Worm (Caenorhabditis elegans) whole organism, L3 larva: ENCODE data around the gene W09H1.3.

Experiments
- R02D3.7 ChIP-seq: fragments of 150-350 bp; optimal IDR thresholded peaks from 2 replicates; lab custom pipeline; 2014; ENCODE audit warnings: missing biosample characterization, missing genetic modification characterization
- ZK546.5 ChIP-seq: sonication (generic microtip); optimal IDR thresholded peaks from 2 replicates; lab custom pipeline; 2017; ENCODE audit warnings: missing biosample characterization, missing genetic modification characterization
- aly-2 ChIP-seq: fragments of 150-350 bp; optimal IDR thresholded peaks from 2 replicates; lab custom pipeline; 2014; ENCODE audit warnings: missing biosample characterization, missing genetic modification characterization
- ceh-16 ChIP-seq: sonication (generic microtip); optimal IDR thresholded peaks from 2 replicates; lab custom pipeline; 2017; ENCODE audit warnings: missing biosample characterization, missing genetic modification characterization
- ceh-82 ChIP-seq: fragments of 150-350 bp; optimal IDR thresholded peaks from 2 replicates; lab custom pipeline; 2014; ENCODE audit warnings: missing biosample characterization, missing genetic modification characterization
- ceh-9 ChIP-seq: sonication (generic microtip); optimal IDR thresholded peaks from 2 replicates; lab custom pipeline; 2018; ENCODE audit warnings: missing biosample characterization, missing genetic modification characterization
- egl-27 ChIP-seq: sonication (generic microtip); optimal IDR thresholded peaks from 4 replicates; lab custom pipeline; 2017; ENCODE audit warnings: missing biosample characterization, missing genetic modification reagents, missing genetic modification characterization
- egl-5 ChIP-seq: fragments of 150-350 bp; optimal IDR thresholded peaks from 2 replicates; lab custom pipeline; 2017; ENCODE audit warnings: missing biosample characterization, missing genetic modification reagents, missing genetic modification characterization, inconsistent platforms
- elt-1 ChIP-seq: fragments of 150-350 bp; optimal IDR thresholded peaks from 2 replicates; lab custom pipeline; 2014; ENCODE audit warnings: missing biosample characterization, missing genetic modification characterization
- elt-3 ChIP-seq, 3 experiments: fragments of 150-350 bp in 1 of 3; sonication (generic microtip) in 2 of 3; optimal IDR thresholded peaks; 2 replicates in 2 of 3; 4 replicates in 1 of 3; lab custom pipeline; 2014 to 2017; ENCODE audit warnings: missing biosample characterization in 3 of 3, missing genetic modification characterization in 3 of 3
- eor-1 ChIP-seq, 2 experiments: fragments of 150-350 bp; optimal IDR thresholded peaks; 2 replicates each; lab custom pipeline; 2014 to 2018; ENCODE audit warnings: missing biosample characterization in 2 of 2, missing genetic modification characterization in 2 of 2
- fkh-2 ChIP-seq: fragments of 150-350 bp; optimal IDR thresholded peaks from 2 replicates; lab custom pipeline; 2014; ENCODE audit warnings: missing biosample characterization, missing genetic modification reagents, missing genetic modification characterization
- fos-1 ChIP-seq: fragments of 150-350 bp; optimal IDR thresholded peaks from 2 replicates; lab custom pipeline; 2014; ENCODE audit warnings: missing biosample characterization, missing genetic modification characterization
- hmg-11 ChIP-seq: sonication (generic microtip); optimal IDR thresholded peaks from 2 replicates; lab custom pipeline; 2016; ENCODE audit warnings: missing genetic modification characterization, missing compliant biosample characterization
- lin-39 ChIP-seq: fragments of 150-350 bp; optimal IDR thresholded peaks from 2 replicates; lab custom pipeline; 2018; ENCODE audit warnings: missing biosample characterization, missing genetic modification reagents, missing genetic modification characterization
- mdl-1 ChIP-seq: fragments of 150-350 bp; optimal IDR thresholded peaks from 2 replicates; lab custom pipeline; 2014; ENCODE audit warnings: missing biosample characterization, missing genetic modification characterization
- mml-1 ChIP-seq: fragments of 150-350 bp; sonication (generic microtip); optimal IDR thresholded peaks from 3 replicates; lab custom pipeline; 2014; ENCODE audit warnings: missing biosample characterization, missing genetic modification characterization
- nfya-1 ChIP-seq: sonication (generic microtip); optimal IDR thresholded peaks from 2 replicates; lab custom pipeline; 2017; ENCODE audit warnings: missing genetic modification characterization, mild to moderate bottlenecking, missing compliant biosample characterization, antibody characterized with exemption, moderate library complexity; ENCODE audit not compliant: insufficient read depth
- nhr-11 ChIP-seq: fragments of 150-350 bp; optimal IDR thresholded peaks from 2 replicates; lab custom pipeline; 2014; ENCODE audit warnings: missing biosample characterization, missing genetic modification characterization
- nhr-12 ChIP-seq: fragments of 150-350 bp; optimal IDR thresholded peaks from 2 replicates; lab custom pipeline; 2014; ENCODE audit warnings: missing biosample characterization, missing genetic modification characterization
- nhr-23 ChIP-seq: fragments of 150-350 bp; optimal IDR thresholded peaks from 2 replicates; lab custom pipeline; 2014; ENCODE audit warnings: missing biosample characterization, missing genetic modification reagents, missing genetic modification characterization
- nhr-237 ChIP-seq: fragments of 150-350 bp; optimal IDR thresholded peaks from 2 replicates; lab custom pipeline; 2014; ENCODE audit warnings: missing biosample characterization, missing genetic modification characterization
- nhr-25 ChIP-seq: sonication (generic microtip); optimal IDR thresholded peaks from 2 replicates; lab custom pipeline; 2017; ENCODE audit warnings: missing biosample characterization, missing genetic modification characterization
- nhr-43 ChIP-seq: sonication (generic microtip); optimal IDR thresholded peaks from 2 replicates; lab custom pipeline; 2016; ENCODE audit warnings: mild to moderate bottlenecking, missing genetic modification characterization, missing compliant biosample characterization; ENCODE audit not compliant: poor library complexity, severe bottlenecking
- nhr-67 ChIP-seq: fragments of 150-350 bp; optimal IDR thresholded peaks from 2 replicates; lab custom pipeline; 2014; ENCODE audit warnings: missing biosample characterization, missing genetic modification characterization
- nhr-76 ChIP-seq: fragments of 150-350 bp; sonication (generic microtip); optimal IDR thresholded peaks from 5 replicates; lab custom pipeline; 2014; ENCODE audit warnings: missing biosample characterization, missing genetic modification characterization
- pha-4 ChIP-seq: fragments of 150-350 bp; optimal IDR thresholded peaks from 2 replicates; lab custom pipeline; 2014; ENCODE audit warnings: missing biosample characterization, missing genetic modification reagents, missing genetic modification characterization
- pqm-1 ChIP-seq: fragments of 150-350 bp; optimal IDR thresholded peaks from 2 replicates; lab custom pipeline; 2017; ENCODE audit warnings: missing biosample characterization, missing genetic modification characterization, inconsistent platforms
- sea-2 ChIP-seq: fragments of 150-350 bp; sonication (generic microtip); optimal IDR thresholded peaks from 4 replicates; lab custom pipeline; 2014; ENCODE audit warnings: missing biosample characterization, missing genetic modification reagents, missing genetic modification characterization
- skn-1 ChIP-seq: fragments of 150-350 bp; optimal IDR thresholded peaks from 2 replicates; lab custom pipeline; 2014; ENCODE audit warnings: missing biosample characterization, missing genetic modification characterization
- snpc-4 ChIP-seq: fragments of 150-350 bp; optimal IDR thresholded peaks from 2 replicates; lab custom pipeline; 2014; ENCODE audit warnings: missing biosample characterization, missing genetic modification characterization
- tbx-2 ChIP-seq: sonication (generic microtip); optimal IDR thresholded peaks from 2 replicates; lab custom pipeline; 2016; ENCODE audit warnings: mild to moderate bottlenecking, missing genetic modification characterization, missing compliant biosample characterization
- unc-39 ChIP-seq: sonication (generic microtip); optimal IDR thresholded peaks from 4 replicates; lab custom pipeline; 2017; ENCODE audit warnings: missing biosample characterization, missing genetic modification characterization
- unc-62 ChIP-seq: fragments of 150-350 bp; sonication (generic microtip); optimal IDR thresholded peaks from 4 replicates; lab custom pipeline; 2014; ENCODE audit warnings: missing biosample characterization, missing genetic modification reagents, missing genetic modification characterization
- zag-1 ChIP-seq: fragments of 150-350 bp; optimal IDR thresholded peaks from 2 replicates; lab custom pipeline; 2014; ENCODE audit warnings: missing biosample characterization, missing genetic modification characterization
- ztf-11 ChIP-seq: fragments of 150-350 bp; optimal IDR thresholded peaks from 2 replicates; lab custom pipeline; 2014; ENCODE audit warnings: missing biosample characterization, missing genetic modification characterization
- ztf-4 ChIP-seq: fragments of 150-350 bp; optimal IDR thresholded peaks from 2 replicates; lab custom pipeline; 2014; ENCODE audit warnings: missing biosample characterization, missing genetic modification characterization

W09H1.3 gene

DNA sequence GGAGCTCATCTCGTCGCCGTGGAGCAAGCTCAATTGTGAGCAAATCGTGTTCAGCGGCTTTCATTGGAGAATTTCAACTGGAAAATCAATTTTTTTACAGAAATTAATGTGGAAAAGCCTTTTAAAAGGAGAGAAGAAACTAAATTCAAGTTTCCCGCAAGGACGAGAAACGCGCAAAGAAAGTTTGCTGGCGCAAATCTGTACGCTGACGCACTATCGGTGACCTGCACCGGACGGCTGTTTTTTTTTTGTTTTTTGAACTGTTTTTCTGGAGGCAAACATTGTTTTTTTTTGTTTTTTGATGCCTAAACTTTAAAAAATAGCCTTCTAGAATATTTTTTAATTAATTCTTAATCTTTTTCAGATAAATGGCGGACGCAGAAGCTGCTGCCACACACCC, 27.3 kb upstream of the W09H1.3 start, which contains the start of the genes hpr-17 and F32A11.1 (continued):
- peak; percentile 92 for TF ChIP-seq pha-4 (tag; lab: Kevin White, UChicago)
- peak; percentile 53 for TF ChIP-seq pqm-1 (tag; lab: Kevin White, UChicago)
- TF ChIP-seq fos-1 (tag; lab: Kevin White, UChicago), result no peak
- no peak for TF ChIP-seq elt-1 (tag; lab: Kevin White, UChicago)
- TF ChIP-seq skn-1 (tag; lab: Kevin White, UChicago), result peak; percentile 64
- TF ChIP-seq nhr-23 (tag; lab: Kevin White, UChicago), result peak; percentile 87
- TF ChIP-seq ztf-11, result no peak
- TF ChIP-seq nhr-237, result no peak
- peak; percentile 51 for TF ChIP-seq tbx-2
- TF ChIP-seq ceh-16 (tag; lab: Kevin White, UChicago), result no peak
- TF ChIP-seq ztf-4 (tag; lab: Kevin White, UChicago), result no peak
- no peak for TF ChIP-seq egl-27
- TF ChIP-seq nhr-12 (tag; lab: Kevin White, UChicago), result no peak
- TF ChIP-seq lin-39, result peak; percentile 67
- peak; percentile 31 for TF ChIP-seq ceh-82 (tag; lab: Kevin White, UChicago)
- peak; percentile 67 for TF ChIP-seq nhr-25 (tag; lab: Kevin White, UChicago)
- TF ChIP-seq nhr-67, result no peak
- no peak for TF ChIP-seq zag-1
- TF ChIP-seq unc-39 (tag; lab: Kevin White, UChicago), result no peak
- TF ChIP-seq nhr-76, result no peak

DNA sequence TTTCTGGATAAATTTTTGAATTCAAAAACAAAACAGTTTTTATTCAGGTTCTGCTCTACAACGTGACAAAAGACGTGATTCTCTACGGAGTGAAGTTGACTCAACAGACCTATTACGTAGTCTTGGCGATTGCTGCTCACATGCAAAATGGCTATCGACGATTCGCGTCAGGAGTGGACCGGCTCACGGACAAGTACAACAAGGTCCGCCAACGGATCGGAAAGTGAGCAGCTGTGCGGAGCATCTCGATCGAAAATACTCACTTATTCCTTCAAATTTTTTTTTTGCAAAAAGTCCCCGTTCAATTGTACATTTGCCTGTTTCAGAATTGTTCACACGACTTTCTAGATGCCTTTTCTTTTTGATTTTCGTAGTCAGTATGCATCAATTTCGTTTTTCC, 24.4 kb upstream of the W09H1.3 start:
- TF ChIP-seq egl-5 (tag; lab: Kevin White, UChicago) (no peak), sea-2 (no peak), ceh-9 (tag; lab: Kevin White, UChicago) (no peak), nhr-43 (tag; lab: Kevin White, UChicago) (no peak), skn-1 (tag; lab: Kevin White, UChicago) (no peak), ZK546.5 (tag; lab: Kevin White, UChicago) (no peak), aly-2 (tag; lab: Kevin White, UChicago) (no peak), fos-1 (tag; lab: Kevin White, UChicago) (no peak), elt-3 (tag; optimal IDR thresholded peaks at IDR 0.05; lab: Kevin White, UChicago) (no peak), ztf-11 (no peak)

DNA sequence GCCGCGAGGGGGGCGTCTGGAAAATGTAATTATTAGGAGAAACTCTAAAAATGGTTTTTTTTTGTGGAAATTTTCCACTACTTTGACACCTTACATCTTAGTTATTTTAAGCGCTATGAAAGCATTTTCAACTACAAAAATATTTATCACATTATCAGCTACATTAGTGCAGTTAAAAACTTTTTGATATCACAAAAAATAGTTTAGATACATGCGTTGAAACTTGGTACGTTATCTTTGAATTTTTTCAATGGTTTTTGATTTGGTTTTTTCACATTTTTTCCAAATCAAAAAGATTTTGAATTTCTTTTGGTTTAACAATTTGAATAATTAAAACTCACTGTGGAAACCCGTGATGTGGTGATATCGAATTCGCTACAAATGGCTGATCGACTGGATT, 21.2 kb upstream of the W09H1.3 start:
- TF ChIP-seq nhr-11 (no peak), nhr-67 (no peak), ztf-11 (no peak), nfya-1 (no peak), nhr-237 (no peak), nhr-25 (tag; lab: Kevin White, UChicago) (no peak), elt-1 (tag; lab: Kevin White, UChicago) (no peak), mdl-1 (no peak), unc-62 (GFP tag; lab: Kevin White, UChicago) (no peak)
- TF ChIP-seq, all 47 proteins: peak for 0

DNA sequence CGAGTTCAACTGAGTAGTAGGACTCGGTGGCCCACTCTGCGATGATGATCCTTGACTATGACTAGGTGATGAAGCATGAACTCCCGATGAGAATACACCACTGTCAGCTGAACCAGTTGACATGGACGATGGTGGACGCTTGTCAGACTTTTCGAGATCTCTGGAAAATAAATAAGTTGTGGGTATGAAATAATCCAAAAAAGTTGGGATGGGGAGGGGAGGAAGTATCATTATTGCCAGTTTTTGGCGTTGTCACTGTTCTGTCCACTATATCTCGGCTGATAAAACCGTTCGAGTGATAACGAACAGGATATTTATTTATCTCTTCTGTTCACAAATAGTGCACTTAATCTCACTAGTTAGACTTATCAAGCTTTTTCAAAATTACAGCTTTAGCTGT, 20.2 kb upstream of the W09H1.3 start:
- TF ChIP-seq fkh-2 (tag; lab: Kevin White, UChicago) (no peak), elt-3 (tag; optimal IDR thresholded peaks at IDR 0.05; lab: Kevin White, UChicago) (no peak), elt-1 (tag; lab: Kevin White, UChicago) (no peak), unc-62 (GFP tag; lab: Kevin White, UChicago) (no peak), eor-1 (tag; optimal IDR thresholded peaks at IDR 0.05; lab: Kevin White, UChicago) (no peak), R02D3.7 (tag; lab: Kevin White, UChicago) (no peak), fos-1 (tag; lab: Kevin White, UChicago) (no peak), hmg-11 (tag; lab: Kevin White, UChicago) (no peak), ceh-82 (tag; lab: Kevin White, UChicago) (no peak), nhr-76 (no peak), mml-1 (no peak), skn-1 (tag; lab: Kevin White, UChicago) (no peak), egl-27 (no peak), nhr-67 (no peak), snpc-4 (tag; lab: Kevin White, UChicago) (no peak), pqm-1 (tag; lab: Kevin White, UChicago) (no peak)
